Worm (Caenorhabditis elegans) whole organism, L4 larva: Measurements from ENCODE around the gene C49H3.4.

Experiments
- ZK546.5 ChIP-seq, 2 experiments: sonication (generic microtip); optimal IDR thresholded peaks; 2 replicates each; lab custom pipeline; 2017; ENCODE audit warnings: missing biosample characterization in 2 of 2, missing genetic modification characterization in 2 of 2
- ama-1 ChIP-seq: fragments of 150-350 bp; optimal IDR thresholded peaks from 2 replicates; lab custom pipeline; 2014; ENCODE audit warnings: inconsistent platforms, mixed read lengths
- daf-12 ChIP-seq: fragments of 150-350 bp; optimal IDR thresholded peaks from 2 replicates; lab custom pipeline; 2014; ENCODE audit warnings: missing biosample characterization, missing genetic modification reagents, missing genetic modification characterization
- fos-1 ChIP-seq: fragments of 150-350 bp; optimal IDR thresholded peaks from 2 replicates; lab custom pipeline; 2014; ENCODE audit warnings: missing biosample characterization, missing genetic modification characterization
- pha-4 ChIP-seq, 2 experiments: fragments of 150-350 bp in 1 of 2; fragments of 200-800 bp in 1 of 2; sonication (Bioruptor generic) in 1 of 2; IDR thresholded peaks in 1 of 2; optimal IDR thresholded peaks in 1 of 2; 2 replicates each; pipeline versions ENCODE4 v1.3.6 to Lab custom; 2014 to 2022; ENCODE audit warnings: missing genetic modification characterization in 2 of 2, missing genetic modification reagents in 2 of 2, missing biosample characterization in 1 of 2, missing compliant biosample characterization in 1 of 2
- pqm-1 ChIP-seq: sonication (generic microtip); optimal IDR thresholded peaks from 2 replicates; lab custom pipeline; 2017; ENCODE audit warnings: missing biosample characterization, missing genetic modification characterization
- skn-1 ChIP-seq: fragments of 150-350 bp; optimal IDR thresholded peaks from 2 replicates; lab custom pipeline; 2014; ENCODE audit warnings: missing biosample characterization, missing genetic modification characterization
- unc-130 ChIP-seq: sonication (generic microtip); optimal IDR thresholded peaks from 2 replicates; lab custom pipeline; 2016; ENCODE audit warnings: missing genetic modification reagents, missing genetic modification characterization, missing compliant biosample characterization
- unc-39 ChIP-seq: sonication (generic microtip); optimal IDR thresholded peaks from 2 replicates; lab custom pipeline; 2017; ENCODE audit warnings: missing biosample characterization, missing genetic modification characterization

ce11 chrIV:7881166-7881565, 33.9 kb upstream of the C49H3.4 start:
- TF ChIP-seq daf-12 (tag; lab: Kevin White, UChicago) (no peak), unc-39 (tag; lab: Kevin White, UChicago) (no peak), fos-1 (tag; lab: Kevin White, UChicago) (no peak), unc-130 (GFP tag; lab: Kevin White, UChicago) (no peak), pha-4 (GFP tag; IDR thresholded peaks at IDR 0.05; lab: Robert Waterston, UW) (no peak), pha-4 (tag; optimal IDR thresholded peaks at IDR 0.05; lab: Kevin White, UChicago) (no peak), ZK546.5 (tag; optimal IDR thresholded peaks at IDR 0.05; lab: Kevin White, UChicago) (no peak), ama-1 (no peak), pqm-1 (peak; percentile 49), skn-1 (tag; lab: Kevin White, UChicago) (no peak)
